Fruit fly (Drosophila melanogaster) whole organism, prepupa: ENCODE measurements around the gene CG6788.

Experiments used
- CG34406 ChIP-seq: fragments of 200-800 bp; sonication (Bioruptor generic); optimal IDR thresholded peaks from 3 replicates; lab custom pipeline; 2016; ENCODE audit warnings: missing biosample characterization, missing genetic modification characterization
- acj6 ChIP-seq: fragments of 200-800 bp; sonication (Bioruptor generic); optimal IDR thresholded peaks from 3 replicates; lab custom pipeline; 2016; ENCODE audit warnings: missing biosample characterization, missing genetic modification characterization
- vri ChIP-seq: fragments of 200-800 bp; sonication (Bioruptor generic); optimal IDR thresholded peaks from 3 replicates; lab custom pipeline; 2016; ENCODE audit warnings: missing biosample characterization, mild to moderate bottlenecking, missing genetic modification characterization

dm6 chrX:17857809-17858208 lies 30.2 kb upstream of the CG6788 start:
- no peak for TF ChIP-seq vri
- no peak for TF ChIP-seq CG34406
- no peak for TF ChIP-seq acj6 (GFP tag; lab: Kevin White, UChicago)
